Worm (Caenorhabditis elegans) whole organism, L1 larva: Measurements from ENCODE around the gene F36H5.14.
A peak's percentile ranks its signal among the peaks of the same experiment; 100 is the strongest.
"Not testable (repeated sequence)": the region's sequence is repeated elsewhere in the genome, so short reads cannot be mapped to it uniquely, and the experiment has no call there.

Source experiments
- C04F5.9 ChIP-seq: sonication (generic microtip); optimal IDR thresholded peaks from 2 replicates; lab custom pipeline; 2016; ENCODE audit warnings: missing genetic modification characterization, missing compliant biosample characterization
- Y116A8C.19 ChIP-seq: sonication (generic microtip); optimal IDR thresholded peaks from 2 replicates; lab custom pipeline; 2016; ENCODE audit warnings: missing compliant biosample characterization, missing genetic modification characterization, borderline replicate concordance
- aha-1 ChIP-seq: fragments of 150-350 bp; optimal IDR thresholded peaks from 2 replicates; lab custom pipeline; 2014; ENCODE audit warnings: missing biosample characterization, missing genetic modification characterization
- blmp-1 ChIP-seq: fragments of 150-350 bp; optimal IDR thresholded peaks from 2 replicates; lab custom pipeline; 2014; ENCODE audit warnings: missing biosample characterization, missing genetic modification characterization
- ceh-63 ChIP-seq: fragments of 200-800 bp; sonication (Bioruptor generic); optimal IDR thresholded peaks from 2 replicates; lab custom pipeline; 2018; ENCODE audit warnings: mild to moderate bottlenecking, missing genetic modification characterization, missing compliant biosample characterization
- ceh-8 ChIP-seq: fragments of 200-800 bp; sonication (Bioruptor generic); optimal IDR thresholded peaks from 2 replicates; lab custom pipeline; 2018; ENCODE audit warnings: mild to moderate bottlenecking, missing genetic modification characterization, moderate library complexity, missing compliant biosample characterization
- ceh-88 ChIP-seq: fragments of 200-800 bp; sonication (Bioruptor generic); IDR thresholded peaks from 2 replicates; pipeline ENCODE4 v1.3.6; 2022; ENCODE audit warnings: missing genetic modification characterization, missing compliant biosample characterization
- ces-1 ChIP-seq: fragments of 150-350 bp; optimal IDR thresholded peaks from 2 replicates; lab custom pipeline; 2014; ENCODE audit warnings: missing biosample characterization, missing genetic modification reagents, missing genetic modification characterization
- dsc-1 ChIP-seq: sonication (generic microtip); optimal IDR thresholded peaks from 2 replicates; lab custom pipeline; 2016; ENCODE audit warnings: mild to moderate bottlenecking, missing genetic modification characterization, missing compliant biosample characterization
- efl-1 ChIP-seq, 4 experiments: fragments of 150-350 bp; optimal IDR thresholded peaks in 3 of 4; peaks in 1 of 4; 1 replicate in 1 of 4; 2 replicates in 3 of 4; lab custom pipeline; 2014; ENCODE audit warnings: missing biosample characterization in 2 of 4, missing genetic modification characterization in 2 of 4, missing genetic modification reagents in 2 of 4
- elt-2 ChIP-seq: sonication (generic microtip); optimal IDR thresholded peaks from 2 replicates; lab custom pipeline; 2016; ENCODE audit warnings: missing genetic modification characterization, mild to moderate bottlenecking, inconsistent platforms, missing compliant biosample characterization, missing genetic modification reagents
- fos-1 ChIP-seq: fragments of 150-350 bp; optimal IDR thresholded peaks from 2 replicates; lab custom pipeline; 2014; ENCODE audit warnings: missing biosample characterization, missing genetic modification characterization
- hlh-17 ChIP-seq: fragments of 200-800 bp; sonication (Bioruptor generic); optimal IDR thresholded peaks from 2 replicates; lab custom pipeline; 2018; ENCODE audit warnings: missing genetic modification characterization, mild to moderate bottlenecking, missing compliant biosample characterization, moderate library complexity, borderline replicate concordance
- irx-1 ChIP-seq: sonication (generic microtip); optimal IDR thresholded peaks from 2 replicates; lab custom pipeline; 2016; ENCODE audit warnings: missing genetic modification characterization, missing compliant biosample characterization
- lin-13 ChIP-seq: fragments of 150-350 bp; optimal IDR thresholded peaks from 2 replicates; lab custom pipeline; 2014; ENCODE audit warnings: missing biosample characterization, missing genetic modification reagents, missing genetic modification characterization
- lin-35 ChIP-seq, 2 experiments: fragments of 150-350 bp; optimal IDR thresholded peaks; 2 replicates each; lab custom pipeline; 2014; ENCODE audit warnings: missing biosample characterization in 2 of 2, missing genetic modification characterization in 2 of 2, missing genetic modification reagents in 2 of 2
- lsy-2 ChIP-seq, 2 experiments: fragments of 150-350 bp; optimal IDR thresholded peaks; 2 replicates each; lab custom pipeline; 2014; ENCODE audit warnings: missing biosample characterization in 2 of 2, missing genetic modification characterization in 2 of 2
- mab-9 ChIP-seq: fragments of 200-800 bp; sonication (Bioruptor generic); IDR thresholded peaks from 2 replicates; pipeline ENCODE4 v1.3.6; 2022; ENCODE audit warnings: missing genetic modification reagents, missing genetic modification characterization, missing compliant biosample characterization
- nhr-11 ChIP-seq: fragments of 150-350 bp; optimal IDR thresholded peaks from 2 replicates; lab custom pipeline; 2014; ENCODE audit warnings: missing biosample characterization, missing genetic modification characterization
- nhr-12 ChIP-seq: sonication (generic microtip); optimal IDR thresholded peaks from 2 replicates; lab custom pipeline; 2017; ENCODE audit warnings: missing biosample characterization, missing genetic modification characterization
- nhr-19 ChIP-seq: fragments of 200-800 bp; sonication (Bioruptor generic); conservative IDR thresholded peaks from 2 replicates; pipeline ENCODE4 v1.3.6; 2022; ENCODE audit warnings: missing genetic modification characterization, missing compliant biosample characterization
- nhr-76 ChIP-seq: sonication (generic microtip); optimal IDR thresholded peaks from 2 replicates; lab custom pipeline; 2017; ENCODE audit warnings: missing biosample characterization, missing genetic modification characterization
- nhr-77 ChIP-seq: fragments of 150-350 bp; optimal IDR thresholded peaks from 2 replicates; lab custom pipeline; 2014; ENCODE audit warnings: missing biosample characterization, missing genetic modification characterization
- nhr-85 ChIP-seq: sonication (generic microtip); peaks from one replicate; lab custom pipeline; 2016; ENCODE audit warnings: missing genetic modification characterization, inconsistent platforms, missing compliant biosample characterization
- pag-3 ChIP-seq: sonication (generic microtip); optimal IDR thresholded peaks from 2 replicates; lab custom pipeline; 2017; ENCODE audit warnings: missing genetic modification characterization, mild to moderate bottlenecking, missing compliant biosample characterization, antibody characterized with exemption, borderline replicate concordance; ENCODE audit not compliant: insufficient read depth
- pqm-1 ChIP-seq: sonication (generic microtip); optimal IDR thresholded peaks from 3 replicates; lab custom pipeline; 2017; ENCODE audit warnings: missing biosample characterization, missing genetic modification characterization
- snpc-4 ChIP-seq: fragments of 150-350 bp; optimal IDR thresholded peaks from 2 replicates; lab custom pipeline; 2014; ENCODE audit warnings: missing biosample characterization, missing genetic modification characterization
- snu-23 ChIP-seq: sonication (generic microtip); optimal IDR thresholded peaks from 2 replicates; lab custom pipeline; 2016; ENCODE audit warnings: missing genetic modification characterization, missing compliant biosample characterization
- sup-37 ChIP-seq: fragments of 200-800 bp; sonication (Bioruptor generic); optimal IDR thresholded peaks from 2 replicates; lab custom pipeline; 2018; ENCODE audit warnings: mild to moderate bottlenecking, missing genetic modification characterization, missing compliant biosample characterization
- tbx-2 ChIP-seq: sonication (generic microtip); optimal IDR thresholded peaks from 2 replicates; lab custom pipeline; 2016; ENCODE audit warnings: missing genetic modification characterization, missing compliant biosample characterization
- tlp-1 ChIP-seq: fragments of 150-350 bp; optimal IDR thresholded peaks from 2 replicates; lab custom pipeline; 2014; ENCODE audit warnings: missing biosample characterization, missing genetic modification characterization
- unc-130 ChIP-seq: fragments of 150-350 bp; optimal IDR thresholded peaks from 2 replicates; lab custom pipeline; 2017; ENCODE audit warnings: missing biosample characterization, missing genetic modification characterization, inconsistent platforms
- unc-62 ChIP-seq: fragments of 150-350 bp; optimal IDR thresholded peaks from 2 replicates; lab custom pipeline; 2014; ENCODE audit warnings: missing biosample characterization, missing genetic modification reagents, missing genetic modification characterization
- unc-86 ChIP-seq: sonication (generic microtip); optimal IDR thresholded peaks from 2 replicates; lab custom pipeline; 2016; ENCODE audit warnings: missing genetic modification characterization, missing compliant biosample characterization
- zip-4 ChIP-seq: fragments of 200-800 bp; sonication (Bioruptor generic); optimal IDR thresholded peaks from 2 replicates; lab custom pipeline; 2018; ENCODE audit warnings: mild to moderate bottlenecking, missing genetic modification characterization, moderate library complexity, missing compliant biosample characterization
- ztf-4 ChIP-seq: fragments of 150-350 bp; optimal IDR thresholded peaks from 2 replicates; lab custom pipeline; 2014; ENCODE audit warnings: missing biosample characterization, missing genetic modification characterization

F36H5.14 gene

ce11 chrII:1775234-1775633, at the start of gene F36H5.14:
TSS of gene F36H5.14 (plus strand) at chrII:1775534.
- not testable (repeated sequence) for TF ChIP-seq tlp-1 (tag; lab: Kevin White, UChicago); nhr-19 (GFP tag; lab: Robert Waterston, UW); Y116A8C.19 (tag; lab: Kevin White, UChicago)

ce11 chrII:1725735-1726134, 49.6 kb upstream of the F36H5.14 start, which contains the start of gene F45C12.17:
TSS of gene F45C12.17 (plus strand) at chrII:1726111.
- TF ChIP-seq ceh-88 (GFP tag; lab: Robert Waterston, UW) = no peak
- TF ChIP-seq, all 84 proteins: peak for 0

- TF ChIP-seq lin-13 (GFP tag; lab: Kevin White, UChicago) = no peak
- TF ChIP-seq ces-1 (GFP tag; lab: Kevin White, UChicago) = no peak
- no peak for TF ChIP-seq tbx-2 (tag; lab: Kevin White, UChicago)
- TF ChIP-seq irx-1 (tag; lab: Kevin White, UChicago) = no peak
- TF ChIP-seq lsy-2 (tag; optimal IDR thresholded peaks at IDR 0.05; lab: Kevin White, UChicago) = no peak
- TF ChIP-seq unc-62 (GFP tag; lab: Kevin White, UChicago) = no peak
- no peak for TF ChIP-seq C04F5.9 (tag; lab: Kevin White, UChicago)
- TF ChIP-seq nhr-12 (tag; lab: Kevin White, UChicago) = no peak
- TF ChIP-seq nhr-11 (tag; lab: Kevin White, UChicago) = no peak
- TF ChIP-seq elt-2 = peak; percentile 86
- no peak for TF ChIP-seq unc-130 (tag; lab: Kevin White, UChicago)
- TF ChIP-seq hlh-17 = no peak
- TF ChIP-seq nhr-85 (tag; lab: Kevin White, UChicago) = no peak
- TF ChIP-seq snu-23 (GFP tag; lab: Kevin White, UChicago) = no peak
- TF ChIP-seq lin-35 (GFP tag; optimal IDR thresholded peaks at IDR 0.05; lab: Kevin White, UChicago) = peak in 1 of 2 experiments; percentile 28
- no peak for TF ChIP-seq nhr-77 (tag; lab: Kevin White, UChicago)
- TF ChIP-seq ztf-4 (tag; lab: Kevin White, UChicago) = no peak
- no peak for TF ChIP-seq sup-37 (GFP tag; lab: Kevin White, UChicago)
- no peak for TF ChIP-seq dsc-1 (tag; lab: Kevin White, UChicago)
- no peak for TF ChIP-seq blmp-1 (tag; lab: Kevin White, UChicago)
- TF ChIP-seq nhr-76 (tag; lab: Kevin White, UChicago) = no peak
- TF ChIP-seq pqm-1 (tag; lab: Kevin White, UChicago) = peak; percentile 26
- TF ChIP-seq, all 84 proteins: peak for 3
These were observed 47.1 kb upstream of the F36H5.14 start, which contains the start of gene btb-9 for ce11 chrII:1728253-1728652. TSS of gene btb-9 (plus strand) at chrII:1728506.

- TF ChIP-seq ces-1 (GFP tag; lab: Kevin White, UChicago) = no peak
- TF ChIP-seq zip-4 (GFP tag; lab: Kevin White, UChicago) = no peak
- no peak for TF ChIP-seq unc-86 (tag; lab: Kevin White, UChicago)
- no peak for TF ChIP-seq fos-1 (tag; lab: Kevin White, UChicago)
- TF ChIP-seq pag-3 (tag; lab: Kevin White, UChicago) = no peak
- no peak for TF ChIP-seq lin-35 (GFP tag; optimal IDR thresholded peaks at IDR 0.05; lab: Kevin White, UChicago)
- no peak for TF ChIP-seq snpc-4 (tag; lab: Kevin White, UChicago)
These were observed 45.2 kb upstream of the F36H5.14 start, which contains the start of gene ceh-81 for ce11 chrII:1730103-1730502. TSS of gene ceh-81 (plus strand) at chrII:1730403.

ce11 chrII:1731932-1732331, 43.4 kb upstream of the F36H5.14 start, which contains the start of gene ceh-82:
TSS of gene ceh-82 (plus strand) at chrII:1732232.
- TF ChIP-seq aha-1 (tag; lab: Kevin White, UChicago) = no peak
- no peak for TF ChIP-seq lsy-2 (tag; optimal IDR thresholded peaks at IDR 0.05; lab: Kevin White, UChicago)

- TF ChIP-seq mab-9 (no peak), snu-23 (GFP tag; lab: Kevin White, UChicago) (no peak), ceh-8 (GFP tag; lab: Kevin White, UChicago) (no peak), ceh-63 (GFP tag; lab: Kevin White, UChicago) (no peak), efl-1 (optimal IDR thresholded peaks at IDR 0.05; lab: Kevin White, UChicago) (no peak), efl-1 (GFP tag; optimal IDR thresholded peaks at IDR 0.05 in 1 of 2; lab: Kevin White, UChicago) (no peak), elt-2 (no peak), pqm-1 (tag; lab: Kevin White, UChicago) (no peak)
These were observed 40.2 kb upstream of the F36H5.14 start for ce11 chrII:1735145-1735544.
